Worm (Caenorhabditis elegans): Measurements from ENCODE around the gene anmt-2.

- TF ChIP-seq ztf-11 (tag; optimal IDR thresholded peaks at IDR 0.05) (no peak), elt-1 (tag; optimal IDR thresholded peaks at IDR 0.05; ENCODE audit: borderline replicate concordance, insufficient read depth) (no peak), snpc-4 (tag; optimal IDR thresholded peaks at IDR 0.05) (no peak), nhr-28 (tag; optimal IDR thresholded peaks at IDR 0.05) (no peak)
Measured at ce11 chrIII:6155787-6156186, 1.8 kb downstream of the anmt-2 start.
